Worm (Caenorhabditis elegans): ENCODE data around the gene mec-15.
"Not testable (repeated sequence)": the region's sequence is repeated elsewhere in the genome, so short reads cannot be mapped to it uniquely, and the experiment has no call there.

The mec-15 gene

DNA sequence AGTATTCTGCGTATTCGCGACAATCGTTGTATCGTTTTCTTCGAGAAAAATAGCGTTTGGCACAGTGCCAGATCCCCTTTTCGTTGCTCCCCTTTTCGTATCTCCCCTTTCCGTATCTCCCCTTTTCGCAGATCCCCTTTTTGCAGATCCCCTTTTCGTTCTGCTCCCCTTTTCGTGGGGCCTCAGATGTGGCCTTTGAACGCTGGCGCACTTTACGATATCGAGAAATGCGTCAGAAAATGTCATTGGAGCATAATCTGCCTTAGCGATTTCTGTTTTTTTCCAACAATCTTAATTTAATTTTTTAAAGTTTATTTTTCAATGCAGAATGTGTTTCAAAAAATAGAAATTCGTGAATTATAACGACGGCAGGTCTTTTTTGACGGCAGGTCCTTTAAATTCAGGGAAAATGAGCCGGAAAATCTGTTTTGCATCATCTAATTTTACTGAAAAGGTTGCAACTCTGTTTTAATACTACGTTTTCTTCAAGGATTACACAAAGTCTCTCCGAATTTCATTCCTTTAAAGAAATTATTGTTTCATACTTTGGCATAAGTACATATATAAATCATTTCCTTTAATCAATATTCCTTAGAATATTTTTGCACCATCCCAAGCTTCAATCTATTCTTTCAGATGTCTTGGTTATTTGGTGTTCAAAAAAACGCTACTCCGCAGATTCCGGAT, 9.0 kb upstream of the mec-15 start, which contains the start of gene atad-3 (continued):
- TF ChIP-seq hlh-6 (tag; optimal IDR thresholded peaks at IDR 0.05) (peak; percentile 76), syd-9 (tag; optimal IDR thresholded peaks at IDR 0.05) (peak; percentile 84), fkh-10 (GFP tag; optimal IDR thresholded peaks at IDR 0.05) (no peak), ceh-30 (tag; optimal IDR thresholded peaks at IDR 0.05) (no peak), ceh-34 (tag; optimal IDR thresholded peaks at IDR 0.05) (peak; percentile 97), madf-2 (tag; optimal IDR thresholded peaks at IDR 0.05) (peak; percentile 86), pha-2 (tag; optimal IDR thresholded peaks at IDR 0.05) (peak; percentile 55), K02D7.2 (tag; optimal IDR thresholded peaks at IDR 0.05) (peak; percentile 27), fkh-6 (tag; optimal IDR thresholded peaks at IDR 0.05) (peak; percentile 84), ceh-9 (tag; optimal IDR thresholded peaks at IDR 0.05) (no peak), ceh-31 (tag; optimal IDR thresholded peaks at IDR 0.05) (peak; percentile 100), dmd-4 (tag; optimal IDR thresholded peaks at IDR 0.05; ENCODE audit: borderline replicate concordance) (peak; percentile 89), ahr-1 (tag; optimal IDR thresholded peaks at IDR 0.05) (peak; percentile 91), unc-3 (GFP tag; conservative IDR thresholded peaks at IDR 0.05) (peak; percentile 95), unc-3 (tag; optimal IDR thresholded peaks at IDR 0.05) (peak; percentile 77), elt-2 (tag; optimal IDR thresholded peaks at IDR 0.05) (peak; percentile 87), hlh-15 (tag; optimal IDR thresholded peaks at IDR 0.05) (peak; percentile 68), che-1 (tag; optimal IDR thresholded peaks at IDR 0.05) (peak; percentile 16)

DNA sequence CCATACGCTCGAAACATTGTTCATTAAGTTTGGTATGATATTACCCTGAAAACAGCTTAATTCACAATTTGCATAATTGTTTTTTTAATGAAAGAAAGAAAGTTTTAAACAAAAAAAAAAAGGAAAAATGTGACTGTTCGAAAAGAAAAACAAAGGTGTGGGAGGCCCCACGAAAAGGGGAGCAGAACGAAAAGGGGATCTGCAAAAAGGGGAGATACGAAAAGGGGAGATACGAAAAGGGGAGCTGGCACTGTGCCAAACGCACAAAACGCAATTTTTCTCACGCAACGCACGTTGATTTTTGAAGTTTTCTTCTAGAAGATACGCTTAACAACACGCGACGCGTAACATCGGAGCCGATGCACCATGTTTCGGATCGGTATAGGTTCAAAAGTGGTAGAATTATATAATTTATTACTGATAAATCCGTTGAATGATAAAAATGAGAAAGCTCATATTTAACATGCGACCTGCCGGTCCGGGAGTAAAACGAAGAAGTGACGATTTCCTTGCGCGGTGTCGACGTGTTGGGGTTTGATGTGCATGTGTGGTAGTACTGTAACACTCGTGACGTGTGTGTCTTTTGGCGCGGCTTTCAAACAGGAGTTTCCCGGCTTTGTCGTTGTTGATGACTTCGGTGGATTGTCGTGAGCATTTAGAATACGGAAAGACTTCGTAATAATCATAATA, 8.2 kb upstream of the mec-15 start, which contains the start of gene nrde-2:
Gene nrde-2 (minus strand): TSS at position 45 of the 690 bp plus-strand sequence.
- TF ChIP-seq tbx-7 (tag; optimal IDR thresholded peaks at IDR 0.05) (peak; percentile 22), tbx-2 (tag; optimal IDR thresholded peaks at IDR 0.05) (peak; percentile 43), unc-3 (GFP tag; conservative IDR thresholded peaks at IDR 0.05) (peak; percentile 45; the same call in 1 of the 2 replicates), ets-4 (tag; optimal IDR thresholded peaks at IDR 0.05) (peak; percentile 5), ceh-45 (GFP tag; IDR thresholded peaks at IDR 0.05) (0 out of 2 replicates have a peak, but pooled peaks have one; percentile 44), rnt-1 (tag; optimal IDR thresholded peaks at IDR 0.05) (peak; percentile 5), ceh-31 (tag; optimal IDR thresholded peaks at IDR 0.05) (peak; percentile 70), C08G9.2 (tag; optimal IDR thresholded peaks at IDR 0.05) (peak; percentile 5)
- TF ChIP-seq unc-3 (tag; optimal IDR thresholded peaks at IDR 0.05) = not testable (repeated sequence)

DNA sequence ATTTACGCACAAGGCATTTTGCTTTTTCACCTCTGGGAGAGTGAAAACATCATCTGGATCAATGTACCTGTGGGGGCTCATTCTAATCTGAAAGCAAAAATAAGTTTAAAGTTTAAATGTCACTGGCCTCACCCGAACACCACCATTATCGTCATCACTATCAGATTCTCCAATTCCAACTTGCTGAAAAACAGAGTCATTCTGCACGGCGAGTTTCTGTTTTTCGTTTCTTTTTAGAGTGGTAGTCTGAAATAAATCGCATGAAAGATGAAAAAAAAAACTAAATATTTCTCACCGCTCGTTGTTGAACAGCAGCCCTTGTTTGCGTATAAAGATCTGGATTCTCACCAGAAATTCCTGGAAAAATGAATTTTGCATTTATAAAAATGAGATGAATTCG, 7.7 kb upstream of the mec-15 start:
- TF ChIP-seq pha-2 (tag; optimal IDR thresholded peaks at IDR 0.05) (no peak), unc-42 (tag; optimal IDR thresholded peaks at IDR 0.05) (no peak), syd-9 (tag; optimal IDR thresholded peaks at IDR 0.05) (no peak), hlh-30 (tag; optimal IDR thresholded peaks at IDR 0.05; ENCODE audit: insufficient read depth) (no peak), mec-3 (tag; optimal IDR thresholded peaks at IDR 0.05; ENCODE audit: borderline replicate concordance) (no peak), ama-1 (optimal IDR thresholded peaks at IDR 0.05) (no peak), npax-4 (tag; optimal IDR thresholded peaks at IDR 0.05) (no peak), ceh-9 (tag; optimal IDR thresholded peaks at IDR 0.05) (no peak), nhr-232 (tag; optimal IDR thresholded peaks at IDR 0.05) (no peak), pat-9 (tag; optimal IDR thresholded peaks at IDR 0.05) (no peak)

DNA sequence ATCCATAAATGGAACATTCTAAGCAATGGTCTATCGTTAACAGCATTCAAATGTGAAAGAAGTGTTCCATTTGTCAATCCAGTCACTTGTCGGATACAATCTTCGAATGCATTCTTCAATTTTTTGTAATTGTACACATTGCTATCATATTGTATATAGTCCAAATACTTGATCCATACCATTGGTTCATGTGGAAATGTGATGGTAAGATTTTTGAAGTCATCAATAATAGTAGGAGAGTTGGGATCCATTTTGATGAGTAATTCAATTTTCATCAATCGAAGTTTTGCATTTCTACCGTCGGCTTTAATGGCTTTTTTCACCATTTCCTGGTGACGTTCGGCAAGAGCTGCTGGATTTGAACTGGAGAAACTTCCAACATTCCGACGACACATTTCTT, 6.1 kb upstream of the mec-15 start:
- TF ChIP-seq hlh-13 (GFP tag; optimal IDR thresholded peaks at IDR 0.05) = no peak
- TF ChIP-seq fkh-6 (tag; optimal IDR thresholded peaks at IDR 0.05) = no peak
- no peak for TF ChIP-seq syd-9 (tag; optimal IDR thresholded peaks at IDR 0.05)
- TF ChIP-seq pat-9 (tag; optimal IDR thresholded peaks at IDR 0.05) = no peak
- no peak for TF ChIP-seq tbx-7 (tag; optimal IDR thresholded peaks at IDR 0.05)
- no peak for TF ChIP-seq dmd-4 (tag; optimal IDR thresholded peaks at IDR 0.05; ENCODE audit: borderline replicate concordance)
- no peak for TF ChIP-seq ceh-14 (tag; optimal IDR thresholded peaks at IDR 0.05)
- no peak for TF ChIP-seq elt-4 (tag; optimal IDR thresholded peaks at IDR 0.05)
- TF ChIP-seq ceh-6 (GFP tag; optimal IDR thresholded peaks at IDR 0.05) = no peak
- no peak for TF ChIP-seq hlh-30 (tag; optimal IDR thresholded peaks at IDR 0.05; ENCODE audit: insufficient read depth)
- TF ChIP-seq sdc-2 (tag; optimal IDR thresholded peaks at IDR 0.05) = no peak
- no peak for TF ChIP-seq hlh-15 (tag; optimal IDR thresholded peaks at IDR 0.05)
- TF ChIP-seq nhr-232 (tag; optimal IDR thresholded peaks at IDR 0.05) = no peak
- no peak for TF ChIP-seq mec-3 (tag; optimal IDR thresholded peaks at IDR 0.05; ENCODE audit: borderline replicate concordance)

Measured in whole organism, late embryonic.